Worm (Caenorhabditis elegans) whole organism, mixed stage, embryonic: Measurements from ENCODE around the gene C15H11.13.
A peak's percentile ranks its signal among the peaks of the same experiment; 100 is the strongest.

Experiments used
- bed-3 ChIP-seq: fragments of 200-800 bp; sonication (Bioruptor generic); optimal IDR thresholded peaks from 3 replicates; lab custom pipeline; 2018; ENCODE audit warnings: mild to moderate bottlenecking, missing genetic modification characterization, moderate library complexity, missing compliant biosample characterization
- blmp-1 ChIP-seq: fragments of 150-350 bp; optimal IDR thresholded peaks from 2 replicates; lab custom pipeline; 2014; ENCODE audit warnings: missing biosample characterization, missing genetic modification characterization
- ceh-39 ChIP-seq: fragments of 150-350 bp; optimal IDR thresholded peaks from 2 replicates; lab custom pipeline; 2014; ENCODE audit warnings: missing biosample characterization, missing genetic modification characterization
- ceh-43 ChIP-seq: fragments of 200-800 bp; sonication (Bioruptor generic); optimal IDR thresholded peaks from 2 replicates; lab custom pipeline; 2018; ENCODE audit warnings: mild to moderate bottlenecking, missing genetic modification characterization, moderate library complexity, missing compliant biosample characterization
- ceh-83 ChIP-seq: fragments of 200-800 bp; sonication (Bioruptor generic); optimal IDR thresholded peaks from 2 replicates; lab custom pipeline; 2018; ENCODE audit warnings: mild to moderate bottlenecking, missing genetic modification characterization, missing compliant biosample characterization
- ces-1 ChIP-seq: fragments of 150-350 bp; optimal IDR thresholded peaks from 2 replicates; lab custom pipeline; 2014; ENCODE audit warnings: missing biosample characterization, missing genetic modification reagents, missing genetic modification characterization
- cnd-1 ChIP-seq: fragments of 200-800 bp; sonication (Bioruptor generic); optimal IDR thresholded peaks from 2 replicates; lab custom pipeline; 2018; ENCODE audit warnings: mild to moderate bottlenecking, missing genetic modification characterization, missing compliant biosample characterization
- drap-1 ChIP-seq: fragments of 200-800 bp; sonication (Bioruptor generic); optimal IDR thresholded peaks from 3 replicates; lab custom pipeline; 2018; ENCODE audit warnings: mild to moderate bottlenecking, missing genetic modification characterization, missing compliant biosample characterization
- elt-1 ChIP-seq: sonication (generic microtip); optimal IDR thresholded peaks from 2 replicates; lab custom pipeline; 2017; ENCODE audit warnings: missing genetic modification characterization, mild to moderate bottlenecking, missing compliant biosample characterization, antibody characterized with exemption, moderate library complexity, borderline replicate concordance; ENCODE audit not compliant: insufficient read depth
- elt-3 ChIP-seq: fragments of 150-350 bp; optimal IDR thresholded peaks from 2 replicates; lab custom pipeline; 2014; ENCODE audit warnings: missing biosample characterization, missing genetic modification characterization
- flh-1 ChIP-seq: fragments of 200-800 bp; sonication (Bioruptor generic); optimal IDR thresholded peaks from 2 replicates; lab custom pipeline; 2018; ENCODE audit warnings: mild to moderate bottlenecking, missing genetic modification characterization, moderate library complexity, missing compliant biosample characterization
- ham-2 ChIP-seq: fragments of 200-800 bp; sonication (Bioruptor generic); optimal IDR thresholded peaks from 2 replicates; lab custom pipeline; 2018; ENCODE audit warnings: mild to moderate bottlenecking, missing genetic modification characterization, missing compliant biosample characterization
- hlh-1 ChIP-seq: fragments of 150-350 bp; optimal IDR thresholded peaks from 2 replicates; lab custom pipeline; 2014; ENCODE audit warnings: missing biosample characterization, missing genetic modification reagents, missing genetic modification characterization
- lin-13 ChIP-seq: fragments of 150-350 bp; optimal IDR thresholded peaks from 2 replicates; lab custom pipeline; 2014; ENCODE audit warnings: missing biosample characterization, missing genetic modification characterization
- lin-32 ChIP-seq: fragments of 200-800 bp; sonication (Bioruptor generic); optimal IDR thresholded peaks from 2 replicates; lab custom pipeline; 2018; ENCODE audit warnings: mild to moderate bottlenecking, missing genetic modification characterization, missing compliant biosample characterization
- lsy-2 ChIP-seq: fragments of 150-350 bp; optimal IDR thresholded peaks from 2 replicates; lab custom pipeline; 2014; ENCODE audit warnings: missing biosample characterization, missing genetic modification characterization
- mep-1 ChIP-seq: fragments of 150-350 bp; optimal IDR thresholded peaks from 2 replicates; lab custom pipeline; 2017; ENCODE audit warnings: missing biosample characterization, missing genetic modification reagents, missing genetic modification characterization, inconsistent platforms
- mls-2 ChIP-seq: sonication (generic microtip); optimal IDR thresholded peaks from 2 replicates; lab custom pipeline; 2016; ENCODE audit warnings: mild to moderate bottlenecking, missing genetic modification characterization, moderate library complexity, missing compliant biosample characterization
- nhr-12 ChIP-seq: fragments of 150-350 bp; optimal IDR thresholded peaks from 2 replicates; lab custom pipeline; 2014; ENCODE audit warnings: missing biosample characterization, missing genetic modification characterization
- nhr-2 ChIP-seq: fragments of 150-350 bp; optimal IDR thresholded peaks from 2 replicates; lab custom pipeline; 2014; ENCODE audit warnings: missing biosample characterization, missing genetic modification characterization
- nhr-237 ChIP-seq: fragments of 150-350 bp; optimal IDR thresholded peaks from 2 replicates; lab custom pipeline; 2014; ENCODE audit warnings: missing biosample characterization, missing genetic modification characterization
- nhr-28 ChIP-seq: fragments of 150-350 bp; optimal IDR thresholded peaks from 2 replicates; lab custom pipeline; 2014; ENCODE audit warnings: missing biosample characterization, missing genetic modification characterization
- nhr-76 ChIP-seq: sonication (generic microtip); optimal IDR thresholded peaks from 2 replicates; lab custom pipeline; 2017; ENCODE audit warnings: missing biosample characterization, missing genetic modification characterization
- pha-4 ChIP-seq: fragments of 150-350 bp; optimal IDR thresholded peaks from 2 replicates; lab custom pipeline; 2018; ENCODE audit warnings: missing biosample characterization, missing genetic modification reagents, missing genetic modification characterization
- sem-2 ChIP-seq: fragments of 200-800 bp; sonication (Bioruptor generic); optimal IDR thresholded peaks from 2 replicates; lab custom pipeline; 2018; ENCODE audit warnings: mild to moderate bottlenecking, missing genetic modification characterization, missing compliant biosample characterization
- snpc-4 ChIP-seq: fragments of 150-350 bp; optimal IDR thresholded peaks from 2 replicates; lab custom pipeline; 2014; ENCODE audit warnings: missing biosample characterization, missing genetic modification characterization
- sptf-1 ChIP-seq: sonication (generic microtip); optimal IDR thresholded peaks from 2 replicates; lab custom pipeline; 2017; ENCODE audit warnings: mild to moderate bottlenecking, missing genetic modification characterization, moderate library complexity, missing compliant biosample characterization
- tbx-8 ChIP-seq: fragments of 200-800 bp; sonication (Bioruptor generic); optimal IDR thresholded peaks from 2 replicates; lab custom pipeline; 2018; ENCODE audit warnings: mild to moderate bottlenecking, missing genetic modification characterization, moderate library complexity, missing compliant biosample characterization
- unc-120 ChIP-seq: sonication (generic microtip); optimal IDR thresholded peaks from 2 replicates; lab custom pipeline; 2017; ENCODE audit warnings: missing genetic modification characterization, missing compliant biosample characterization; ENCODE audit not compliant: poor library complexity, severe bottlenecking
- unc-39 ChIP-seq: fragments of 150-350 bp; optimal IDR thresholded peaks from 2 replicates; lab custom pipeline; 2014; ENCODE audit warnings: missing biosample characterization, missing genetic modification characterization
- zip-8 ChIP-seq: fragments of 150-350 bp; optimal IDR thresholded peaks from 2 replicates; lab custom pipeline; 2014; ENCODE audit warnings: missing biosample characterization, missing genetic modification characterization
- ztf-11 ChIP-seq: fragments of 150-350 bp; optimal IDR thresholded peaks from 2 replicates; lab custom pipeline; 2014; ENCODE audit warnings: missing biosample characterization, missing genetic modification characterization

C15H11.13 gene

DNA sequence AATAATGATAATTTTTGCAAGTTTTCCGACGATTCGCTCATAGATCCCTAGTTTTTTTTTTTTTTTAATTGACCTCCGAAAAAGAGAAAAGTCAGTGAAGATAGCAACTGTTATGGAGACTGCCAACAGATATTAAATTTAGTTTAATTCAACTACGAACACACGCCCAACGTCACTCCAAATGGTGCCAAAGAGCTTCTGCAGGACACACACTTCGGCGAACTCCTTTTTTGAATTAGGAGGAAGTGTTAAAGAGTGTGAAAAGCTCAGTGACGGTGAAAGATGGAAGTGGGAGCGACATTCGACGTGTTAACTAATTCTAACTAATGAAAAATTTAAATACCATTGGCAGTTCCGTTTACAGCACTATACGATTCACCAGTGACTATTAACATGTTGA, 17.1 kb downstream of the C15H11.13 start:
- no peak for TF ChIP-seq flh-1 (GFP tag; lab: Kevin White, UChicago)
- TF ChIP-seq sptf-1 (tag; lab: Kevin White, UChicago): no peak
- no peak for TF ChIP-seq sem-2 (GFP tag; lab: Kevin White, UChicago)
- TF ChIP-seq nhr-2: no peak
- TF ChIP-seq elt-3: no peak
- no peak for TF ChIP-seq nhr-237 (tag; lab: Kevin White, UChicago)
- no peak for TF ChIP-seq zip-8 (tag; lab: Kevin White, UChicago)
- TF ChIP-seq ces-1 (GFP tag; lab: Kevin White, UChicago): no peak

DNA sequence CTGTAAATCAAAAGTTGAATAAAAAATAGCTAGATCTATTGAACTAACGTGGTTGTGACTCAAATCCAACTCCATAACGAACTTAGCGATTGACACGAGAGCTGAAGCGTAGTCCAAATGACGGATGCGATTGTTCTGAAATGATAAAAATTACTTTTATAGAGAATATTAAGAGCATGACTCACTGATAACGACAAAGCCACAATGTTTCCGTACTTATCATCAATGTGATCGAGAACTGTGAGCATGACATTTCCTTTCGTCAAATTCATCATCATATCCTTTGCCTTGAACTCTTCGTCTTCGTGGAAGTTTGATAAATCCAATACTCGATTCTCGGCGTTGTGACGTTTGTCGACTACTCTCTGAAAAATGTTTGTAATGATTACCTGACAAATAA, 19.2 kb downstream of the C15H11.13 start:
- TF ChIP-seq nhr-28 (tag; lab: Kevin White, UChicago): no peak
- no peak for TF ChIP-seq hlh-1 (tag; lab: Kevin White, UChicago)
- TF ChIP-seq, all 35 proteins: peak for 0

DNA sequence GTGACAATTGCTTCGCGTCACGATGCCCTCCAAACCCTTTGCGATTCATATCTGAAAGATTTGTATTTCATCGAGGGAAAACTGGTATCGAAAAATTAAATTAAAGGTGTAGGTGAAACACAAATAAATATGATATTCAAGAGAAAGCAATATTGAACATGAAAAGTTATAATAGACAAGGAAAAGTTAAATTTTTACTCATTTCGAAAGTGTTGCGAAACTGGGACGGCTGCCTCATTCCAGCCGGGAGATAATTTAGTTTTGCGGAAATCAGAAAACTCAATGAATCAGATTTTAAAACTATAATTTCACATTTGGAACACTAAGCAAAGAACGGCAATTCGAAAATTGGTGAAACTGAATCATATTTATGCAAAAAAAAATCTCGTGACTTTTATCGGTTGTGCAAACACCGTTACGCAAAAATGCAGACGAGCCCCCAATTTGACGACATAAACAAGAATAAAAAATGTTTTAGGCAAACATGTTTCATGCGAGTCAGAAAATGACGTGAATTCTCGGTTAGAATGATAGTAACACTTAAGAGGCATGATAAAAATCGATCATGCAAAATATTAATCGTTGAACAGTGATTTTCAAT, 20.2 kb downstream of the C15H11.13 start, which contains the start of the genes nxf-1 and C15H11.11:
TSS of gene nxf-1 (minus strand) at position 51 of the 601 bp plus-strand sequence.
TSS of gene C15H11.11 (plus strand) at position 536 of the 601 bp plus-strand sequence.
- TF ChIP-seq ceh-43: no peak
- no peak for TF ChIP-seq nhr-2
- TF ChIP-seq ceh-83 (GFP tag; lab: Kevin White, UChicago): no peak
- no peak for TF ChIP-seq tbx-8 (GFP tag; lab: Kevin White, UChicago)
- no peak for TF ChIP-seq sem-2 (GFP tag; lab: Kevin White, UChicago)
- TF ChIP-seq elt-1 (tag; lab: Kevin White, UChicago): no peak
- TF ChIP-seq lin-32: no peak
- no peak for TF ChIP-seq mep-1 (tag; lab: Kevin White, UChicago)
- no peak for TF ChIP-seq lin-13 (tag; lab: Kevin White, UChicago)
- TF ChIP-seq ztf-11 (tag; lab: Kevin White, UChicago): no peak
- peak; percentile 56 for TF ChIP-seq ces-1 (GFP tag; lab: Kevin White, UChicago)
- TF ChIP-seq ceh-39 (tag; lab: Kevin White, UChicago): peak; percentile 94
- TF ChIP-seq cnd-1 (tag; lab: Kevin White, UChicago): no peak
- no peak for TF ChIP-seq nhr-12
- TF ChIP-seq ham-2: no peak
- no peak for TF ChIP-seq flh-1 (GFP tag; lab: Kevin White, UChicago)
- TF ChIP-seq pha-4 (tag; lab: Kevin White, UChicago): peak; percentile 13
- TF ChIP-seq snpc-4 (tag; lab: Kevin White, UChicago): no peak
- TF ChIP-seq unc-120 (tag; lab: Kevin White, UChicago): no peak
- TF ChIP-seq blmp-1 (tag; lab: Kevin White, UChicago): no peak
- TF ChIP-seq zip-8 (tag; lab: Kevin White, UChicago): no peak
- TF ChIP-seq bed-3 (GFP tag; lab: Kevin White, UChicago): no peak
- no peak for TF ChIP-seq hlh-1 (tag; lab: Kevin White, UChicago)
- TF ChIP-seq lsy-2 (tag; lab: Kevin White, UChicago): no peak
- no peak for TF ChIP-seq mls-2 (tag; lab: Kevin White, UChicago)

DNA sequence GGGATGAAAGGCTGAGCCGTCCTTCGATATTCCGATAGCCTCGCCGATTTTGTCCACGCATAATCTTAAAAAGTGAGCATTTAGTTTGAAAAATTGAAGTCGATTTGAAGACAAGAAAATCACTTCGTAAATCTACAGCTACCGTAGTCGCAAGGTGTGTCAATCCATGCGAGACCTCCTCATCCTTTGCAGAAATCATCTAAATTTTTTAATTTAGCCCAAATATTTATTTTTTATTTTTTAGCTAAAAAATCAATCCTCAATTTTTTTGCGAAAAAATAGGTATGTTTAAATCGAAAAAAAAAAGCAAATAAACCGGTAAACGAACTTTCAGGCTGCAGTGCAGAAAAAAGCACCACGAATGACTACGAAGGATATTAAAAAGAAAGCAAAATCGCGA, 22.9 kb downstream of the C15H11.13 start, which contains the start of the genes nxf-2 and set-31:
TSS of gene nxf-2 (minus strand) at position 101 of the 400 bp plus-strand sequence.
TSS of gene set-31 (plus strand) at position 169 of the 400 bp plus-strand sequence.
- TF ChIP-seq snpc-4 (tag; lab: Kevin White, UChicago): no peak
- TF ChIP-seq drap-1 (GFP tag; lab: Kevin White, UChicago): no peak
- no peak for TF ChIP-seq cnd-1 (tag; lab: Kevin White, UChicago)

DNA sequence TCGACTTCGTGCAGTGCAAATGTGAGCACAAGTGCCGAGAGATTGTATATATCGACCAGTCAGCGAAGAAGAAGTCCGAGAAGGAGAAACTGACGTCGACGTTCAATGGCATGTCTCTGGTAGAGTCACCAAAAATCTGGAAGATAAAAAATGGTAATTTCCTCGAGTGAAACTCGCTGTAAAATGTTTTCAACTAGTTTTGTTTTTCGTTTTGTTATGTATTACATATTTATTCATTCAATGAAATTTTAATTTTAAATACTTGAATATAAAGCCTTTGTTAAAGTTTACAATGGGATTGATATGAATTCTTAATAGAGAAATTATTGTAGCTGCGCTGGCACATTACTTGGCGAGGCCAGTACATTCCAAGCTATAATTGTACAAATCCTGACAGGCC, 25.0 kb downstream of the C15H11.13 start:
- TF ChIP-seq ces-1 (GFP tag; lab: Kevin White, UChicago): no peak
- TF ChIP-seq pha-4 (tag; lab: Kevin White, UChicago): no peak
- TF ChIP-seq bed-3 (GFP tag; lab: Kevin White, UChicago): no peak
- TF ChIP-seq nhr-2: no peak
- TF ChIP-seq ceh-83 (GFP tag; lab: Kevin White, UChicago): no peak
- no peak for TF ChIP-seq ceh-43
- TF ChIP-seq elt-1 (tag; lab: Kevin White, UChicago): no peak
- TF ChIP-seq mep-1 (tag; lab: Kevin White, UChicago): no peak
- no peak for TF ChIP-seq nhr-28 (tag; lab: Kevin White, UChicago)
- TF ChIP-seq drap-1 (GFP tag; lab: Kevin White, UChicago): no peak
- TF ChIP-seq nhr-76: no peak
- TF ChIP-seq ham-2: no peak
- TF ChIP-seq unc-39: no peak
- TF ChIP-seq cnd-1 (tag; lab: Kevin White, UChicago): no peak
- no peak for TF ChIP-seq nhr-12
- TF ChIP-seq sptf-1 (tag; lab: Kevin White, UChicago): no peak
- TF ChIP-seq lin-32: no peak
- no peak for TF ChIP-seq flh-1 (GFP tag; lab: Kevin White, UChicago)
- TF ChIP-seq nhr-237 (tag; lab: Kevin White, UChicago): no peak
- TF ChIP-seq lsy-2 (tag; lab: Kevin White, UChicago): no peak
